Fruit fly (Drosophila melanogaster) whole organism, embryonic: Measurements from ENCODE around the gene Cchl.

Source experiments
- Aef1 ChIP-seq: fragments of 200-800 bp; sonication (Bioruptor generic); IDR thresholded peaks from 3 replicates; pipeline ENCODE4 v1.3.6; 2022; ENCODE audit warnings: missing biosample characterization, missing genetic modification characterization
- Awh ChIP-seq: fragments of 200-800 bp; sonication (Bioruptor generic); IDR thresholded peaks from 2 replicates; pipeline ENCODE4, ENCODE4 v1.3.6; 2022; ENCODE audit warnings: missing biosample characterization, missing genetic modification characterization
- Bteb2 ChIP-seq: fragments of 200-800 bp; sonication (Bioruptor generic); optimal IDR thresholded peaks from 2 replicates; lab custom pipeline; 2016; ENCODE audit warnings: missing biosample characterization, missing genetic modification characterization
- CG11560 ChIP-seq: fragments of 200-800 bp; sonication (Bioruptor generic); IDR thresholded peaks from 3 replicates; pipeline ENCODE4 v1.3.6; 2022; ENCODE audit warnings: missing biosample characterization, missing genetic modification characterization
- CG14860 ChIP-seq: fragments of 200-800 bp; sonication (Bioruptor generic); IDR thresholded peaks from 3 replicates; pipeline ENCODE4 v1.3.6; 2022; ENCODE audit warnings: missing biosample characterization, missing genetic modification characterization; ENCODE audit not compliant: partially characterized antibody
- CG16779 ChIP-seq: fragments of 200-800 bp; sonication (Bioruptor generic); IDR thresholded peaks from 2 replicates; pipeline ENCODE4 v1.3.6; 2022; ENCODE audit warnings: missing biosample characterization, missing genetic modification characterization
- CG17359 ChIP-seq: fragments of 200-800 bp; sonication (Bioruptor generic); optimal IDR thresholded peaks from 3 replicates; lab custom pipeline; 2018; ENCODE audit warnings: missing biosample characterization, mild to moderate bottlenecking, missing genetic modification characterization, moderate library complexity
- CG1792 ChIP-seq: fragments of 200-800 bp; sonication (Bioruptor generic); optimal IDR thresholded peaks from 2 replicates; lab custom pipeline; 2016; ENCODE audit warnings: missing biosample characterization, missing genetic modification characterization
- CG2129 ChIP-seq: fragments of 200-800 bp; sonication (Bioruptor generic); IDR thresholded peaks from 2 replicates; pipeline ENCODE4 v1.3.6; 2022; ENCODE audit warnings: missing biosample characterization, missing genetic modification characterization; ENCODE audit not compliant: partially characterized antibody
- CG2199 ChIP-seq: fragments of 200-800 bp; sonication (Bioruptor generic); IDR thresholded peaks from 3 replicates; pipeline ENCODE4 v1.3.6; 2022; ENCODE audit warnings: missing biosample characterization, missing genetic modification characterization
- CG2678 ChIP-seq: fragments of 200-800 bp; sonication (Bioruptor generic); optimal IDR thresholded peaks from 3 replicates; lab custom pipeline; 2019; ENCODE audit warnings: missing biosample characterization, mild to moderate bottlenecking, missing genetic modification characterization, moderate library complexity
- CG3065 ChIP-seq: fragments of 200-800 bp; sonication (Bioruptor generic); optimal IDR thresholded peaks from 2 replicates; lab custom pipeline; 2016; ENCODE audit warnings: missing biosample characterization, missing genetic modification characterization
- CG31224 ChIP-seq: fragments of 200-800 bp; sonication (Bioruptor generic); IDR thresholded peaks from 2 replicates; pipeline ENCODE4 v1.3.6; 2022; ENCODE audit warnings: missing biosample characterization, missing genetic modification characterization
- CG32767 ChIP-seq: fragments of 200-800 bp; sonication (Bioruptor generic); IDR thresholded peaks from 2 replicates; pipeline ENCODE4 v1.3.6; 2022; ENCODE audit warnings: missing biosample characterization, missing genetic modification characterization
- CG8944 ChIP-seq: fragments of 200-800 bp; sonication (Bioruptor generic); optimal IDR thresholded peaks from 3 replicates; lab custom pipeline; 2016; ENCODE audit warnings: missing biosample characterization, missing genetic modification characterization
- CG9437 ChIP-seq: fragments of 200-800 bp; sonication (Bioruptor generic); optimal IDR thresholded peaks from 2 replicates; lab custom pipeline; 2018; ENCODE audit warnings: missing biosample characterization, mild to moderate bottlenecking, missing genetic modification characterization
- CG9797 ChIP-seq: fragments of 200-800 bp; sonication (Bioruptor generic); optimal IDR thresholded peaks from 3 replicates; lab custom pipeline; 2018; ENCODE audit warnings: missing biosample characterization, mild to moderate bottlenecking, missing genetic modification characterization
- CoRest ChIP-seq: fragments of 200-800 bp; sonication (Bioruptor generic); optimal IDR thresholded peaks from 3 replicates; lab custom pipeline; 2018; ENCODE audit warnings: missing biosample characterization, mild to moderate bottlenecking, missing genetic modification characterization, moderate library complexity
- E2f2 ChIP-seq: fragments of 200-800 bp; sonication (Bioruptor generic); IDR thresholded peaks from 2 replicates; pipeline ENCODE4 v1.3.6; 2022; ENCODE audit warnings: missing biosample characterization, missing genetic modification characterization
- Ets97D ChIP-seq: fragments of 200-800 bp; sonication (Bioruptor generic); optimal IDR thresholded peaks from 3 replicates; lab custom pipeline; 2016; ENCODE audit warnings: missing biosample characterization, missing genetic modification characterization
- Fer3 ChIP-seq: fragments of 200-800 bp; sonication (Bioruptor generic); optimal IDR thresholded peaks from 2 replicates; lab custom pipeline; 2018; ENCODE audit warnings: missing biosample characterization, mild to moderate bottlenecking, missing genetic modification characterization, moderate library complexity
- Gug ChIP-seq: fragments of 200-800 bp; sonication (Bioruptor generic); IDR thresholded peaks from 4 replicates; pipeline ENCODE4 v1.3.6; 2022; ENCODE audit warnings: missing biosample characterization, missing genetic modification characterization
- H15 ChIP-seq: fragments of 200-800 bp; sonication (Bioruptor generic); IDR thresholded peaks from 3 replicates; pipeline ENCODE4 v1.3.6; 2022; ENCODE audit warnings: missing biosample characterization, missing genetic modification characterization
- HmgZ ChIP-seq: fragments of 200-800 bp; sonication (Bioruptor generic); optimal IDR thresholded peaks from 2 replicates; lab custom pipeline; 2018; ENCODE audit warnings: missing biosample characterization, mild to moderate bottlenecking, missing genetic modification characterization
- MBD-R2 ChIP-seq: fragments of 200-800 bp; sonication (Bioruptor generic); IDR thresholded peaks from 2 replicates; pipeline ENCODE4 v1.3.6; 2022; ENCODE audit warnings: missing biosample characterization, missing genetic modification characterization
- Max ChIP-seq: fragments of 200-800 bp; sonication (Bioruptor generic); optimal IDR thresholded peaks from 2 replicates; lab custom pipeline; 2016; ENCODE audit warnings: missing biosample characterization, mild to moderate bottlenecking, missing genetic modification characterization
- Med ChIP-seq: fragments of 200-800 bp; sonication (Bioruptor generic); peaks from one replicate; lab custom pipeline; 2016; ENCODE audit warnings: missing biosample characterization, missing genetic modification characterization, mild to moderate bottlenecking, inconsistent platforms, moderate library complexity
- Mrtf ChIP-seq: fragments of 200-800 bp; sonication (Bioruptor generic); IDR thresholded peaks from 3 replicates; pipeline ENCODE4 v1.3.6; 2022; ENCODE audit warnings: missing biosample characterization, missing genetic modification characterization
- Myb ChIP-seq: fragments of 200-800 bp; sonication (Bioruptor generic); optimal IDR thresholded peaks from 2 replicates; lab custom pipeline; 2016; ENCODE audit warnings: missing biosample characterization, missing genetic modification characterization
- Neu2 ChIP-seq: fragments of 200-800 bp; sonication (Bioruptor generic); optimal IDR thresholded peaks from 3 replicates; lab custom pipeline; 2016; ENCODE audit warnings: missing biosample characterization, missing genetic modification characterization, borderline replicate concordance
- Poxn ChIP-seq: fragments of 200-800 bp; sonication (Bioruptor generic); IDR thresholded peaks from 2 replicates; pipeline ENCODE4 v1.3.6; 2022; ENCODE audit warnings: missing biosample characterization, missing genetic modification characterization
- YL-1 ChIP-seq: fragments of 200-800 bp; sonication (Bioruptor generic); optimal IDR thresholded peaks from 3 replicates; lab custom pipeline; 2017; ENCODE audit warnings: missing biosample characterization, mild to moderate bottlenecking, missing genetic modification characterization
- ash1 ChIP-seq: fragments of 200-800 bp; sonication (Bioruptor generic); optimal IDR thresholded peaks from 2 replicates; lab custom pipeline; 2018; ENCODE audit warnings: missing biosample characterization, mild to moderate bottlenecking, missing genetic modification characterization
- ato ChIP-seq: fragments of 200-800 bp; sonication (Bioruptor generic); IDR thresholded peaks from 2 replicates; pipeline ENCODE4 v1.3.6; 2022; ENCODE audit warnings: missing biosample characterization, missing genetic modification characterization; ENCODE audit not compliant: partially characterized antibody
- crol ChIP-seq: fragments of 200-800 bp; sonication (Bioruptor generic); IDR thresholded peaks from 2 replicates; pipeline ENCODE4 v1.3.6; 2022; ENCODE audit warnings: missing biosample characterization, missing genetic modification characterization
- dan ChIP-seq: fragments of 200-800 bp; sonication (Bioruptor generic); IDR thresholded peaks from 2 replicates; pipeline ENCODE4 v1.3.6; 2022; ENCODE audit warnings: missing biosample characterization, missing genetic modification characterization
- dimm ChIP-seq: fragments of 200-800 bp; sonication (Bioruptor generic); IDR thresholded peaks from 2 replicates; pipeline ENCODE4 v1.3.6; 2022; ENCODE audit warnings: missing biosample characterization, missing genetic modification characterization
- ewg ChIP-seq: fragments of 200-800 bp; sonication (Bioruptor generic); optimal IDR thresholded peaks from 3 replicates; lab custom pipeline; 2017; ENCODE audit warnings: mild to moderate bottlenecking, missing biosample characterization, missing genetic modification reagents, missing genetic modification characterization
- fd96Cb ChIP-seq: fragments of 200-800 bp; sonication (Bioruptor generic); optimal IDR thresholded peaks from 2 replicates; lab custom pipeline; 2018; ENCODE audit warnings: missing biosample characterization, mild to moderate bottlenecking, missing genetic modification characterization, moderate library complexity
- grau ChIP-seq: fragments of 200-800 bp; optimal IDR thresholded peaks from 3 replicates; lab custom pipeline; 2019; ENCODE audit warnings: missing biosample characterization, mild to moderate bottlenecking, missing genetic modification characterization, moderate library complexity
- gt ChIP-seq: fragments of 200-800 bp; sonication (Bioruptor generic); IDR thresholded peaks from 2 replicates; pipeline ENCODE4 v1.3.6; 2022; ENCODE audit warnings: missing biosample characterization, missing genetic modification characterization
- kay ChIP-seq: fragments of 200-800 bp; sonication (Bioruptor generic); optimal IDR thresholded peaks from 2 replicates; lab custom pipeline; 2016; ENCODE audit warnings: missing biosample characterization, missing genetic modification characterization
- kni ChIP-seq: fragments of 200-800 bp; sonication (Bioruptor generic); optimal IDR thresholded peaks from 3 replicates; lab custom pipeline; 2017; ENCODE audit warnings: mild to moderate bottlenecking, missing biosample characterization, missing genetic modification reagents, missing genetic modification characterization
- nau ChIP-seq: fragments of 200-800 bp; sonication (Bioruptor generic); optimal IDR thresholded peaks from 3 replicates; lab custom pipeline; 2017; ENCODE audit warnings: missing biosample characterization, mild to moderate bottlenecking, missing genetic modification characterization, missing genetic modification reagents
- nerfin-2 ChIP-seq: fragments of 200-800 bp; sonication (Bioruptor generic); IDR thresholded peaks from 2 replicates; pipeline ENCODE4 v1.3.6; 2022; ENCODE audit warnings: missing biosample characterization, missing genetic modification characterization; ENCODE audit not compliant: partially characterized antibody
- onecut ChIP-seq: fragments of 200-800 bp; sonication (Bioruptor generic); IDR thresholded peaks from 2 replicates; pipeline ENCODE4 v1.3.6; 2022; ENCODE audit warnings: missing biosample characterization, missing genetic modification characterization
- sqz ChIP-seq: fragments of 200-800 bp; sonication (Bioruptor generic); optimal IDR thresholded peaks from 3 replicates; lab custom pipeline; 2018; ENCODE audit warnings: missing biosample characterization, mild to moderate bottlenecking, missing genetic modification characterization
- stwl ChIP-seq: fragments of 200-800 bp; sonication (Bioruptor generic); optimal IDR thresholded peaks from 3 replicates; lab custom pipeline; 2018; ENCODE audit warnings: missing biosample characterization, mild to moderate bottlenecking, missing genetic modification characterization, moderate library complexity
- tap ChIP-seq: fragments of 200-800 bp; optimal IDR thresholded peaks from 3 replicates; lab custom pipeline; 2019; ENCODE audit warnings: missing biosample characterization, mild to moderate bottlenecking, missing genetic modification characterization, moderate library complexity
- tx ChIP-seq: fragments of 200-800 bp; sonication (Bioruptor generic); optimal IDR thresholded peaks from 2 replicates; lab custom pipeline; 2016; ENCODE audit warnings: missing biosample characterization, missing genetic modification characterization
- zen ChIP-seq: fragments of 200-800 bp; sonication (Bioruptor generic); optimal IDR thresholded peaks from 3 replicates; lab custom pipeline; 2018; ENCODE audit warnings: missing biosample characterization, mild to moderate bottlenecking, missing genetic modification characterization, moderate library complexity

Cchl gene

DNA sequence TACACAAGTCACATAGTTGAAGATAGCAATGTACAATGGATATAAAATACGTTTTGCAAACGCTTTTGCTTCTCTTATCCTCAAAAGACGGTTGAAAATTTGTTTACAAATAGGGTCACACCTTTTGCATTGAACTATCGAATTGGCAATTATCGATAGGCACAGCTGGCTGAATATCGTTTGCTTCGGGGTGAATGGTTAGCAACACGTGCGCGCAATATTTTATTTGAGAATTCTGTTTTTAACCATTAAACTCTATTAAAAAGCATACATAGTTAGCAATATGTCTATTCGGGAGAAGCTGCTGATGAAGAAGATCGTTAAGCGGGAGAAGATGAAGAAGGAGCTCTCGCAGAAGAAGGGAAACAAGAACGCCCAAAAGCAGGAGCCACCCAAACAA lies 8.3 kb upstream of the Cchl start (continued):
- TF ChIP-seq CoRest (tag; lab: Kevin White, UChicago) (no peak), CG16779 (GFP tag; lab: Robert Waterston, UW) (no peak), dimm (GFP tag; lab: Robert Waterston, UW) (no peak), zen (tag; lab: Kevin White, UChicago) (peak; percentile 4), CG31224 (GFP tag; lab: Robert Waterston, UW) (no peak), CG17359 (tag; lab: Kevin White, UChicago) (no peak), Poxn (GFP tag; lab: Robert Waterston, UW) (no peak), CG9797 (GFP tag; lab: Kevin White, UChicago) (peak; percentile 23), CG3065 (GFP tag; lab: Kevin White, UChicago) (no peak), H15 (GFP tag; lab: Robert Waterston, UW) (no peak), kay (GFP tag; lab: Kevin White, UChicago) (no peak), Neu2 (no peak), Med (GFP tag; lab: Kevin White, UChicago) (peak; percentile 71), dan (no peak), stwl (tag; lab: Kevin White, UChicago) (peak; percentile 64), grau (no peak), ato (GFP tag; lab: Robert Waterston, UW) (peak; percentile 85), nerfin-2 (GFP tag; lab: Robert Waterston, UW) (peak; percentile 64), kni (no peak), Gug (no peak), Awh (no peak), Ets97D (peak; percentile 71), tap (tag; lab: Kevin White, UChicago) (no peak), onecut (GFP tag; lab: Robert Waterston, UW) (peak; percentile 20; the same call in 1 of the 2 replicates), Fer3 (no peak), CG14860 (GFP tag; lab: Robert Waterston, UW) (peak; percentile 57), CG1792 (GFP tag; lab: Kevin White, UChicago) (no peak), Bteb2 (GFP tag; lab: Kevin White, UChicago) (no peak), Max (GFP tag; lab: Kevin White, UChicago) (peak; percentile 78), HmgZ (tag; lab: Kevin White, UChicago) (no peak), Mrtf (GFP tag; lab: Robert Waterston, UW) (no peak), Aef1 (no peak), sqz (GFP tag; lab: Kevin White, UChicago) (no peak), CG8944 (GFP tag; lab: Kevin White, UChicago) (no peak), tx (GFP tag; lab: Kevin White, UChicago) (no peak), crol (GFP tag; lab: Robert Waterston, UW) (no peak), E2f2 (GFP tag; lab: Robert Waterston, UW) (peak; percentile 77), MBD-R2 (peak; percentile 77), CG2199 (GFP tag; lab: Robert Waterston, UW) (no peak), Myb (GFP tag; lab: Kevin White, UChicago) (peak; percentile 86), CG32767 (GFP tag; lab: Robert Waterston, UW) (no peak), ash1 (GFP tag; lab: Kevin White, UChicago) (no peak), CG2678 (no peak), ewg (GFP tag; lab: Kevin White, UChicago) (no peak), CG9437 (no peak), gt (no peak), CG11560 (tag; lab: Robert Waterston, UW) (no peak), YL-1 (GFP tag; lab: Kevin White, UChicago) (peak; percentile 62), CG2129 (GFP tag; lab: Robert Waterston, UW) (peak; percentile 43; the same call in 1 of the 2 replicates), fd96Cb (tag; lab: Kevin White, UChicago) (no peak), nau (GFP tag; lab: Kevin White, UChicago) (no peak)
